Worm (Caenorhabditis elegans) whole organism, mixed stage, embryonic: Measurements from ENCODE around the gene Y25C1A.6.
A peak's percentile ranks its signal among the peaks of the same experiment; 100 is the strongest.
"Not testable (repeated sequence)": the region's sequence is repeated elsewhere in the genome, so short reads cannot be mapped to it uniquely, and the experiment has no call there.

Experiments
- M03D4.4 ChIP-seq: sonication (generic microtip); optimal IDR thresholded peaks from 2 replicates; lab custom pipeline; 2017; ENCODE audit warnings: mild to moderate bottlenecking, missing genetic modification characterization, missing compliant biosample characterization
- blmp-1 ChIP-seq: fragments of 150-350 bp; optimal IDR thresholded peaks from 2 replicates; lab custom pipeline; 2014; ENCODE audit warnings: missing biosample characterization, missing genetic modification characterization
- ceh-39 ChIP-seq: fragments of 150-350 bp; optimal IDR thresholded peaks from 2 replicates; lab custom pipeline; 2014; ENCODE audit warnings: missing biosample characterization, missing genetic modification characterization
- ceh-43 ChIP-seq: fragments of 200-800 bp; sonication (Bioruptor generic); optimal IDR thresholded peaks from 2 replicates; lab custom pipeline; 2018; ENCODE audit warnings: mild to moderate bottlenecking, missing genetic modification characterization, moderate library complexity, missing compliant biosample characterization
- ceh-83 ChIP-seq: fragments of 200-800 bp; sonication (Bioruptor generic); optimal IDR thresholded peaks from 2 replicates; lab custom pipeline; 2018; ENCODE audit warnings: mild to moderate bottlenecking, missing genetic modification characterization, missing compliant biosample characterization
- ces-1 ChIP-seq: fragments of 150-350 bp; optimal IDR thresholded peaks from 2 replicates; lab custom pipeline; 2014; ENCODE audit warnings: missing biosample characterization, missing genetic modification reagents, missing genetic modification characterization
- cnd-1 ChIP-seq: fragments of 200-800 bp; sonication (Bioruptor generic); optimal IDR thresholded peaks from 2 replicates; lab custom pipeline; 2018; ENCODE audit warnings: mild to moderate bottlenecking, missing genetic modification characterization, missing compliant biosample characterization
- elt-1 ChIP-seq: sonication (generic microtip); optimal IDR thresholded peaks from 2 replicates; lab custom pipeline; 2017; ENCODE audit warnings: missing genetic modification characterization, mild to moderate bottlenecking, missing compliant biosample characterization, antibody characterized with exemption, moderate library complexity, borderline replicate concordance; ENCODE audit not compliant: insufficient read depth
- elt-3 ChIP-seq: fragments of 150-350 bp; optimal IDR thresholded peaks from 2 replicates; lab custom pipeline; 2014; ENCODE audit warnings: missing biosample characterization, missing genetic modification characterization
- flh-1 ChIP-seq: fragments of 200-800 bp; sonication (Bioruptor generic); optimal IDR thresholded peaks from 2 replicates; lab custom pipeline; 2018; ENCODE audit warnings: mild to moderate bottlenecking, missing genetic modification characterization, moderate library complexity, missing compliant biosample characterization
- ham-2 ChIP-seq: fragments of 200-800 bp; sonication (Bioruptor generic); optimal IDR thresholded peaks from 2 replicates; lab custom pipeline; 2018; ENCODE audit warnings: mild to moderate bottlenecking, missing genetic modification characterization, missing compliant biosample characterization
- hlh-1 ChIP-seq: fragments of 150-350 bp; optimal IDR thresholded peaks from 2 replicates; lab custom pipeline; 2014; ENCODE audit warnings: missing biosample characterization, missing genetic modification reagents, missing genetic modification characterization
- lin-13 ChIP-seq: fragments of 150-350 bp; optimal IDR thresholded peaks from 2 replicates; lab custom pipeline; 2014; ENCODE audit warnings: missing biosample characterization, missing genetic modification characterization
- lin-32 ChIP-seq: fragments of 200-800 bp; sonication (Bioruptor generic); optimal IDR thresholded peaks from 2 replicates; lab custom pipeline; 2018; ENCODE audit warnings: mild to moderate bottlenecking, missing genetic modification characterization, missing compliant biosample characterization
- mab-5 ChIP-seq: fragments of 150-350 bp; optimal IDR thresholded peaks from 2 replicates; lab custom pipeline; 2014; ENCODE audit warnings: missing biosample characterization, missing genetic modification characterization
- mls-2 ChIP-seq: sonication (generic microtip); optimal IDR thresholded peaks from 2 replicates; lab custom pipeline; 2016; ENCODE audit warnings: mild to moderate bottlenecking, missing genetic modification characterization, moderate library complexity, missing compliant biosample characterization
- nhr-2 ChIP-seq: fragments of 150-350 bp; optimal IDR thresholded peaks from 2 replicates; lab custom pipeline; 2014; ENCODE audit warnings: missing biosample characterization, missing genetic modification characterization
- nhr-28 ChIP-seq: fragments of 150-350 bp; optimal IDR thresholded peaks from 2 replicates; lab custom pipeline; 2014; ENCODE audit warnings: missing biosample characterization, missing genetic modification characterization
- nhr-76 ChIP-seq: sonication (generic microtip); optimal IDR thresholded peaks from 2 replicates; lab custom pipeline; 2017; ENCODE audit warnings: missing biosample characterization, missing genetic modification characterization
- sem-2 ChIP-seq: fragments of 200-800 bp; sonication (Bioruptor generic); optimal IDR thresholded peaks from 2 replicates; lab custom pipeline; 2018; ENCODE audit warnings: mild to moderate bottlenecking, missing genetic modification characterization, missing compliant biosample characterization
- sptf-1 ChIP-seq: sonication (generic microtip); optimal IDR thresholded peaks from 2 replicates; lab custom pipeline; 2017; ENCODE audit warnings: mild to moderate bottlenecking, missing genetic modification characterization, moderate library complexity, missing compliant biosample characterization
- tbx-8 ChIP-seq: fragments of 200-800 bp; sonication (Bioruptor generic); optimal IDR thresholded peaks from 2 replicates; lab custom pipeline; 2018; ENCODE audit warnings: mild to moderate bottlenecking, missing genetic modification characterization, moderate library complexity, missing compliant biosample characterization
- unc-62 ChIP-seq: fragments of 150-350 bp; optimal IDR thresholded peaks from 2 replicates; lab custom pipeline; 2014; ENCODE audit warnings: missing biosample characterization, missing genetic modification reagents, missing genetic modification characterization
- ztf-11 ChIP-seq: fragments of 150-350 bp; optimal IDR thresholded peaks from 2 replicates; lab custom pipeline; 2014; ENCODE audit warnings: missing biosample characterization, missing genetic modification characterization

The Y25C1A.6 gene

ce11 chrII:3024655-3025054 lies 36.2 kb upstream of the Y25C1A.6 start:
- TF ChIP-seq elt-1 (tag; lab: Kevin White, UChicago) (no peak), M03D4.4 (tag; lab: Kevin White, UChicago) (no peak), mls-2 (no peak), nhr-2 (tag; lab: Kevin White, UChicago) (no peak), ceh-39 (tag; lab: Kevin White, UChicago) (no peak)

- TF ChIP-seq ham-2 (GFP tag; lab: Kevin White, UChicago), result peak; percentile 43
- TF ChIP-seq blmp-1, result peak; percentile 23
- no peak for TF ChIP-seq mab-5
Observed at ce11 chrII:3028264-3028663, 32.6 kb upstream of the Y25C1A.6 start.

ce11 chrII:3030416-3030815 lies 30.5 kb upstream of the Y25C1A.6 start:
- TF ChIP-seq lin-13 (tag; lab: Kevin White, UChicago) (no peak), blmp-1 (peak; percentile 31)

- TF ChIP-seq elt-1 (tag; lab: Kevin White, UChicago); ceh-83 (GFP tag; lab: Kevin White, UChicago); M03D4.4 (tag; lab: Kevin White, UChicago): not testable (repeated sequence)
Observed at ce11 chrII:3032480-3032879, 28.4 kb upstream of the Y25C1A.6 start, which contains the start of gene B0454.6. TSS of gene B0454.6 (plus strand) at chrII:3032780.

- TF ChIP-seq M03D4.4 (tag; lab: Kevin White, UChicago) (no peak), ces-1 (GFP tag; lab: Kevin White, UChicago) (no peak), nhr-2 (tag; lab: Kevin White, UChicago) (no peak), flh-1 (GFP tag; lab: Kevin White, UChicago) (no peak), ztf-11 (tag; lab: Kevin White, UChicago) (no peak), hlh-1 (tag; lab: Kevin White, UChicago) (no peak), tbx-8 (GFP tag; lab: Kevin White, UChicago) (no peak), lin-32 (GFP tag; lab: Kevin White, UChicago) (no peak)
- TF ChIP-seq, all 35 proteins: peak for 0
Observed at ce11 chrII:3034914-3035313, 26.0 kb upstream of the Y25C1A.6 start.

ce11 chrII:3036344-3036743 lies 24.5 kb upstream of the Y25C1A.6 start:
- TF ChIP-seq elt-3 (no peak), sem-2 (GFP tag; lab: Kevin White, UChicago) (no peak), mab-5 (no peak), mls-2 (no peak)

ce11 chrII:3038453-3038909 lies 22.4 kb upstream of the Y25C1A.6 start, which contains the start of the genes B0454.26 and B0454.5:
TSS of gene B0454.26 (minus strand) at chrII:3038553.
TSS of gene B0454.5 (plus strand) at chrII:3038859.
- TF ChIP-seq unc-62 (GFP tag; lab: Kevin White, UChicago) (no peak), nhr-2 (tag; lab: Kevin White, UChicago) (no peak)

- TF ChIP-seq ces-1 (GFP tag; lab: Kevin White, UChicago), result no peak
- TF ChIP-seq ham-2 (GFP tag; lab: Kevin White, UChicago), result no peak
- TF ChIP-seq M03D4.4 (tag; lab: Kevin White, UChicago), result no peak
- TF ChIP-seq lin-13 (tag; lab: Kevin White, UChicago), result no peak
- no peak for TF ChIP-seq nhr-76 (tag; lab: Kevin White, UChicago)
- TF ChIP-seq ceh-43, result no peak
- no peak for TF ChIP-seq sptf-1
- TF ChIP-seq mls-2, result no peak
- TF ChIP-seq sem-2 (GFP tag; lab: Kevin White, UChicago), result no peak
- TF ChIP-seq nhr-28, result no peak
- TF ChIP-seq mab-5, result no peak
- no peak for TF ChIP-seq cnd-1 (tag; lab: Kevin White, UChicago)
- TF ChIP-seq ztf-11 (tag; lab: Kevin White, UChicago), result no peak
- no peak for TF ChIP-seq elt-1 (tag; lab: Kevin White, UChicago)
- TF ChIP-seq ceh-83 (GFP tag; lab: Kevin White, UChicago), result no peak
- no peak for TF ChIP-seq lin-32 (GFP tag; lab: Kevin White, UChicago)
Observed at ce11 chrII:3043358-3043757, 17.5 kb upstream of the Y25C1A.6 start, which contains the start of gene B0454.8. TSS of gene B0454.8 (minus strand) at chrII:3043458.
